Worm (Caenorhabditis elegans): ENCODE results near the gene srx-112.

The srx-112 gene

ce11 chrII:3736893-3737375 is 27.5 kb downstream of the srx-112 start, which contains the start of gene F12E12.6:
TSS of gene F12E12.6 (minus strand) at chrII:3736943.
- TF ChIP-seq unc-62 (GFP tag; optimal IDR thresholded peaks at IDR 0.05): no peak

ce11 chrII:3731723-3732122 is 32.7 kb downstream of the srx-112 start, which contains the start of the genes sdz-12 and bath-31:
TSS of gene sdz-12 (minus strand) at chrII:3731823.
TSS of gene bath-31 (plus strand) at chrII:3731973.
- no peak for TF ChIP-seq unc-62 (GFP tag; optimal IDR thresholded peaks at IDR 0.05)

- TF ChIP-seq unc-62 (GFP tag; optimal IDR thresholded peaks at IDR 0.05): no peak
Observed at ce11 chrII:3727996-3728395, 36.4 kb downstream of the srx-112 start, which contains the start of gene C46E10.8. TSS of gene C46E10.8 (minus strand) at chrII:3728096.

ce11 chrII:3724175-3724715 is 40.1 kb downstream of the srx-112 start, which contains the start of gene C46E10.1:
TSS of gene C46E10.1 (plus strand) at chrII:3724225.
- no peak for TF ChIP-seq unc-62 (GFP tag; optimal IDR thresholded peaks at IDR 0.05)

ce11 chrII:3721016-3721415 is 43.4 kb downstream of the srx-112 start, which contains the start of gene C46E10.3:
TSS of gene C46E10.3 (plus strand) at chrII:3721316.
- no peak for TF ChIP-seq unc-62 (GFP tag; optimal IDR thresholded peaks at IDR 0.05)

ce11 chrII:3716961-3717360 is 47.4 kb downstream of the srx-112 start, which contains the start of gene fbxc-52:
TSS of gene fbxc-52 (plus strand) at chrII:3717261.
- no peak for TF ChIP-seq unc-62 (GFP tag; optimal IDR thresholded peaks at IDR 0.05)

- TF ChIP-seq unc-62 (GFP tag; optimal IDR thresholded peaks at IDR 0.05): no peak
Observed at ce11 chrII:3716455-3716854, 47.9 kb downstream of the srx-112 start, which contains the start of gene srh-99. TSS of gene srh-99 (minus strand) at chrII:3716555.

- no peak for TF ChIP-seq unc-62 (GFP tag; optimal IDR thresholded peaks at IDR 0.05)
Observed at ce11 chrII:3714595-3714994, 49.8 kb downstream of the srx-112 start, which contains the start of gene srh-100. TSS of gene srh-100 (minus strand) at chrII:3714695.
